Worm (Caenorhabditis elegans): ENCODE results near the gene cul-5.
A peak's percentile ranks its signal among the peaks of the same experiment; 100 is the strongest.

The cul-5 gene

ce11 chrV:10173653-10174052 is 5.7 kb upstream of the cul-5 start, which contains the start of gene egl-3:
TSS of gene egl-3 (minus strand) at chrV:10173753.
- no peak for TF ChIP-seq nhr-76 (tag; optimal IDR thresholded peaks at IDR 0.05)
- TF ChIP-seq unc-62 (GFP tag; optimal IDR thresholded peaks at IDR 0.05 in 1 of 2), result peak in 1 of 2 experiments; percentile 26
- no peak for TF ChIP-seq unc-62 (tag; optimal IDR thresholded peaks at IDR 0.05)

- peak; percentile 100 for TF ChIP-seq aha-1 (tag)
- TF ChIP-seq F26F4.8 (GFP tag; conservative IDR thresholded peaks at IDR 0.05), result no peak
- no peak for TF ChIP-seq jun-1 (tag; optimal IDR thresholded peaks at IDR 0.05)
- TF ChIP-seq vab-7 (GFP tag; IDR thresholded peaks at IDR 0.05), result 0 out of 2 replicates have a peak, but pooled peaks have one; percentile 33
- no peak for TF ChIP-seq madf-9 (GFP tag; conservative IDR thresholded peaks at IDR 0.05)
- no peak for TF ChIP-seq Y5F2A.4 (GFP tag; optimal IDR thresholded peaks at IDR 0.05)
- peak; percentile 56 for TF ChIP-seq hlh-11 (tag; optimal IDR thresholded peaks at IDR 0.05)
- TF ChIP-seq gei-8 (GFP tag; optimal IDR thresholded peaks at IDR 0.05), result no peak
- no peak for TF ChIP-seq cey-2 (tag; optimal IDR thresholded peaks at IDR 0.05; ENCODE audit: borderline replicate concordance, insufficient read depth)
- peak; percentile 82 for TF ChIP-seq hmg-1.1 (GFP tag; IDR thresholded peaks at IDR 0.05)
- no peak for TF ChIP-seq zfp-2 (tag; optimal IDR thresholded peaks at IDR 0.05)
- no peak for TF ChIP-seq ceh-62 (tag; optimal IDR thresholded peaks at IDR 0.05)
- TF ChIP-seq R02D3.7 (tag; optimal IDR thresholded peaks at IDR 0.05), result no peak
- TF ChIP-seq fkh-10 (GFP tag; optimal IDR thresholded peaks at IDR 0.05), result peak; percentile 98
- no peak for TF ChIP-seq Y75B8A.6 (GFP tag; IDR thresholded peaks at IDR 0.05)
- peak; percentile 18 to 90 for TF ChIP-seq mdl-1 (tag; optimal IDR thresholded peaks at IDR 0.05)
- TF ChIP-seq tag-97 (GFP tag; IDR thresholded peaks at IDR 0.05), result no peak
- TF ChIP-seq lin-29 (GFP tag; IDR thresholded peaks at IDR 0.05), result no peak
- no peak for TF ChIP-seq T26A8.4 (GFP tag; IDR thresholded peaks at IDR 0.05)
- TF ChIP-seq unc-39 (tag; optimal IDR thresholded peaks at IDR 0.05), result no peak
- no peak for TF ChIP-seq ztf-11 (tag; optimal IDR thresholded peaks at IDR 0.05)
- no peak for TF ChIP-seq nhr-25 (tag; optimal IDR thresholded peaks at IDR 0.05; ENCODE audit: borderline replicate concordance, insufficient read depth)
- no peak for TF ChIP-seq nhr-102 (tag; optimal IDR thresholded peaks at IDR 0.05)
- TF ChIP-seq lin-15B (tag; optimal IDR thresholded peaks at IDR 0.05), result no peak
- TF ChIP-seq unc-130 (GFP tag; optimal IDR thresholded peaks at IDR 0.05), result no peak
- no peak for TF ChIP-seq F10B5.3 (tag; optimal IDR thresholded peaks at IDR 0.05)
- TF ChIP-seq nhr-42 (GFP tag; IDR thresholded peaks at IDR 0.05), result 0 out of 2 replicates have a peak, but pooled peaks have one; percentile 15
- no peak for TF ChIP-seq dpl-1 (GFP tag; optimal IDR thresholded peaks at IDR 0.05)
- TF ChIP-seq nhr-111 (GFP tag; optimal IDR thresholded peaks at IDR 0.05), result no peak
- no peak for TF ChIP-seq Y48G9A.11 (GFP tag; IDR thresholded peaks at IDR 0.05)
- no peak for TF ChIP-seq lim-7 (GFP tag; IDR thresholded peaks at IDR 0.05)
- no peak for TF ChIP-seq egl-27 (tag; optimal IDR thresholded peaks at IDR 0.05)
- TF ChIP-seq mdt-29 (GFP tag; IDR thresholded peaks at IDR 0.05), result 0 out of 2 replicates have a peak, but pooled peaks have one; percentile 25
- no peak for TF ChIP-seq F44E2.7 (GFP tag; IDR thresholded peaks at IDR 0.05)
- TF ChIP-seq lin-38 (GFP tag; IDR thresholded peaks at IDR 0.05), result peak; percentile 47; the same call in 1 of the 2 replicates
- TF ChIP-seq arid-1 (GFP tag; conservative IDR thresholded peaks at IDR 0.05), result 0 out of 2 replicates have a peak, but pooled peaks have one; percentile 31
- no peak for TF ChIP-seq php-3 (GFP tag; IDR thresholded peaks at IDR 0.05)
- no peak for TF ChIP-seq skn-1 (tag; optimal IDR thresholded peaks at IDR 0.05)
- TF ChIP-seq zag-1 (tag; optimal IDR thresholded peaks at IDR 0.05), result peak; percentile 20
- peak; percentile 78 for TF ChIP-seq ceh-28 (tag; optimal IDR thresholded peaks at IDR 0.05)
- TF ChIP-seq ceh-82 (tag; optimal IDR thresholded peaks at IDR 0.05), result no peak
- TF ChIP-seq ztf-7 (tag; optimal IDR thresholded peaks at IDR 0.05), result no peak
- TF ChIP-seq nhr-11 (tag; optimal IDR thresholded peaks at IDR 0.05), result peak; percentile 86
- TF ChIP-seq mep-1 (tag; optimal IDR thresholded peaks at IDR 0.05), result peak; percentile 85
- peak; percentile 36; the same call in 1 of the 2 replicates for TF ChIP-seq tra-1 (GFP tag; IDR thresholded peaks at IDR 0.05)
- no peak for TF ChIP-seq lin-1 (GFP tag; IDR thresholded peaks at IDR 0.05)
- TF ChIP-seq dmd-6 (GFP tag; IDR thresholded peaks at IDR 0.05), result peak; percentile 47
Observed at ce11 chrV:10174632-10175075, 4.7 kb upstream of the cul-5 start.
